Worm (Caenorhabditis elegans): Measurements from ENCODE around the gene C32D5.8.

DNA sequence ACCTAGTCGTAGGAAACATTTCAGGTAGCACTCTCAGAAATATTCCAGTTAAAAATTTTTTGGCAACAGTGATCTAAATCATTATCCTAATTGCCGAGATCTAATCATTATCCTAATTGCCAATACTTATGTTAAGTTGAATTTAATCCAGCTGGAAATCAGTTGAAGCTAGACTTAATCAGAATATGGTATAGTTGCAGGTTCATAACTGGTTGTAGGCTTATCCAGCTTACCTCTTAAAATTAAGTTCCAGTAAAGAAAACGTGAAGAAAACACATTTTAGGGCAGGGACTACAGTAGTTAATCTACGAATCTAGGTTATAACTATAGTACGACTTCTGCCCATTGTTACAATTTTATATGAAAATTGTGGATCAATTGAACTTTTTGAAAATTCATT lies 30.9 kb upstream of the C32D5.8 start:
- TF ChIP-seq klf-2 (GFP tag; conservative IDR thresholded peaks at IDR 0.05) (no peak), ref-1 (GFP tag; conservative IDR thresholded peaks at IDR 0.05) (no peak), ztf-29 (GFP tag; IDR thresholded peaks at IDR 0.05) (no peak), cog-1 (tag; optimal IDR thresholded peaks at IDR 0.05) (no peak), flt-1 (GFP tag; IDR thresholded peaks at IDR 0.05) (no peak), med-1 (GFP tag; optimal IDR thresholded peaks at IDR 0.05; ENCODE audit: insufficient read depth) (no peak), tab-1 (GFP tag; IDR thresholded peaks at IDR 0.05) (no peak), ztf-23 (GFP tag; IDR thresholded peaks at IDR 0.05) (no peak)
